Worm (Caenorhabditis elegans) whole organism, L1 larva: ENCODE measurements around the gene C06H2.7.

Experiments used
- C04F5.9 ChIP-seq: sonication (generic microtip); optimal IDR thresholded peaks from 2 replicates; lab custom pipeline; 2016; ENCODE audit warnings: missing genetic modification characterization, missing compliant biosample characterization
- F16B12.6 ChIP-seq: fragments of 150-350 bp; optimal IDR thresholded peaks from 2 replicates; lab custom pipeline; 2014; ENCODE audit warnings: missing biosample characterization, missing genetic modification characterization
- aha-1 ChIP-seq: fragments of 150-350 bp; optimal IDR thresholded peaks from 2 replicates; lab custom pipeline; 2014; ENCODE audit warnings: missing biosample characterization, missing genetic modification characterization
- alr-1 ChIP-seq: fragments of 200-800 bp; sonication (Bioruptor generic); optimal IDR thresholded peaks from 2 replicates; lab custom pipeline; 2018; ENCODE audit warnings: borderline replicate concordance, mild to moderate bottlenecking, missing genetic modification characterization, missing compliant biosample characterization
- ama-1 ChIP-seq: fragments of 150-350 bp; optimal IDR thresholded peaks from 2 replicates; lab custom pipeline; 2014
- blmp-1 ChIP-seq: fragments of 150-350 bp; optimal IDR thresholded peaks from 2 replicates; lab custom pipeline; 2014; ENCODE audit warnings: missing biosample characterization, missing genetic modification characterization
- ceh-63 ChIP-seq: fragments of 200-800 bp; sonication (Bioruptor generic); optimal IDR thresholded peaks from 2 replicates; lab custom pipeline; 2018; ENCODE audit warnings: mild to moderate bottlenecking, missing genetic modification characterization, missing compliant biosample characterization
- ceh-8 ChIP-seq: fragments of 200-800 bp; sonication (Bioruptor generic); optimal IDR thresholded peaks from 2 replicates; lab custom pipeline; 2018; ENCODE audit warnings: mild to moderate bottlenecking, missing genetic modification characterization, moderate library complexity, missing compliant biosample characterization
- ceh-82 ChIP-seq, 3 experiments: fragments of 150-350 bp in 1 of 3; sonication (generic microtip) in 2 of 3; optimal IDR thresholded peaks; 2 replicates each; lab custom pipeline; 2014 to 2017; ENCODE audit warnings: missing biosample characterization in 3 of 3, missing genetic modification characterization in 3 of 3
- ceh-88 ChIP-seq: fragments of 200-800 bp; sonication (Bioruptor generic); IDR thresholded peaks from 2 replicates; pipeline ENCODE4 v1.3.6; 2022; ENCODE audit warnings: missing genetic modification characterization, missing compliant biosample characterization
- ceh-90 ChIP-seq: sonication (generic microtip); optimal IDR thresholded peaks from 2 replicates; lab custom pipeline; 2016; ENCODE audit warnings: missing genetic modification characterization, missing compliant biosample characterization
- ces-1 ChIP-seq: fragments of 150-350 bp; optimal IDR thresholded peaks from 2 replicates; lab custom pipeline; 2014; ENCODE audit warnings: missing biosample characterization, missing genetic modification reagents, missing genetic modification characterization
- dsc-1 ChIP-seq: sonication (generic microtip); optimal IDR thresholded peaks from 2 replicates; lab custom pipeline; 2016; ENCODE audit warnings: mild to moderate bottlenecking, missing genetic modification characterization, missing compliant biosample characterization
- efl-1 ChIP-seq, 4 experiments: fragments of 150-350 bp; optimal IDR thresholded peaks in 3 of 4; peaks in 1 of 4; 1 replicate in 1 of 4; 2 replicates in 3 of 4; lab custom pipeline; 2014; ENCODE audit warnings: missing biosample characterization in 2 of 4, missing genetic modification characterization in 2 of 4, missing genetic modification reagents in 2 of 4
- egl-27 ChIP-seq, 2 experiments: fragments of 150-350 bp in 1 of 2; sonication (generic microtip); optimal IDR thresholded peaks; 3 replicates each; lab custom pipeline; 2017 to 2018; ENCODE audit warnings: missing biosample characterization in 2 of 2, missing genetic modification characterization in 2 of 2, missing genetic modification reagents in 2 of 2
- elt-3 ChIP-seq, 6 experiments: fragments of 150-350 bp in 1 of 6; sonication (generic microtip); optimal IDR thresholded peaks; 2 replicates each; lab custom pipeline; 2017 to 2018; ENCODE audit warnings: missing biosample characterization in 6 of 6, missing genetic modification characterization in 6 of 6, inconsistent platforms in 1 of 6
- ets-5 ChIP-seq: fragments of 200-800 bp; sonication (Bioruptor generic); IDR thresholded peaks from 2 replicates; pipeline ENCODE4 v1.3.6; 2022; ENCODE audit warnings: missing genetic modification characterization, missing compliant biosample characterization
- fkh-4 ChIP-seq: sonication (generic microtip); optimal IDR thresholded peaks from 2 replicates; lab custom pipeline; 2016; ENCODE audit warnings: missing compliant biosample characterization, missing genetic modification characterization, borderline replicate concordance
- fkh-8 ChIP-seq: sonication (generic microtip); optimal IDR thresholded peaks from 2 replicates; lab custom pipeline; 2016; ENCODE audit warnings: mild to moderate bottlenecking, missing genetic modification characterization, missing compliant biosample characterization
- fos-1 ChIP-seq: fragments of 150-350 bp; optimal IDR thresholded peaks from 2 replicates; lab custom pipeline; 2014; ENCODE audit warnings: missing biosample characterization, missing genetic modification characterization
- hlh-17 ChIP-seq: fragments of 200-800 bp; sonication (Bioruptor generic); optimal IDR thresholded peaks from 2 replicates; lab custom pipeline; 2018; ENCODE audit warnings: missing genetic modification characterization, mild to moderate bottlenecking, missing compliant biosample characterization, moderate library complexity, borderline replicate concordance
- hpl-2 ChIP-seq: fragments of 150-350 bp; optimal IDR thresholded peaks from 2 replicates; lab custom pipeline; 2014; ENCODE audit warnings: missing biosample characterization, missing genetic modification reagents, missing genetic modification characterization
- irx-1 ChIP-seq: sonication (generic microtip); optimal IDR thresholded peaks from 2 replicates; lab custom pipeline; 2016; ENCODE audit warnings: missing genetic modification characterization, missing compliant biosample characterization
- isw-1 ChIP-seq: fragments of 200-800 bp; sonication (Bioruptor generic); IDR thresholded peaks from 2 replicates; pipeline ENCODE4 v1.3.6; 2022; ENCODE audit warnings: missing genetic modification characterization, missing compliant biosample characterization
- jun-1 ChIP-seq: fragments of 150-350 bp; optimal IDR thresholded peaks from 2 replicates; lab custom pipeline; 2014; ENCODE audit warnings: missing biosample characterization, missing genetic modification reagents, missing genetic modification characterization
- lin-13 ChIP-seq: fragments of 150-350 bp; optimal IDR thresholded peaks from 2 replicates; lab custom pipeline; 2014; ENCODE audit warnings: missing biosample characterization, missing genetic modification reagents, missing genetic modification characterization
- lin-14 ChIP-seq: fragments of 200-800 bp; sonication (Bioruptor generic); optimal IDR thresholded peaks from 2 replicates; lab custom pipeline; 2018; ENCODE audit warnings: mild to moderate bottlenecking, missing genetic modification characterization, moderate library complexity, missing compliant biosample characterization
- lin-35 ChIP-seq, 2 experiments: fragments of 150-350 bp; optimal IDR thresholded peaks; 2 replicates each; lab custom pipeline; 2014; ENCODE audit warnings: missing biosample characterization in 2 of 2, missing genetic modification characterization in 2 of 2, missing genetic modification reagents in 2 of 2
- lin-39 ChIP-seq: fragments of 150-350 bp; optimal IDR thresholded peaks from 2 replicates; lab custom pipeline; 2014; ENCODE audit warnings: missing biosample characterization, missing genetic modification reagents, missing genetic modification characterization
- lsy-2 ChIP-seq, 2 experiments: fragments of 150-350 bp; optimal IDR thresholded peaks; 2 replicates each; lab custom pipeline; 2014; ENCODE audit warnings: missing biosample characterization in 2 of 2, missing genetic modification characterization in 2 of 2
- mab-9 ChIP-seq: fragments of 200-800 bp; sonication (Bioruptor generic); IDR thresholded peaks from 2 replicates; pipeline ENCODE4 v1.3.6; 2022; ENCODE audit warnings: missing genetic modification reagents, missing genetic modification characterization, missing compliant biosample characterization
- mdl-1 ChIP-seq, 2 experiments: fragments of 150-350 bp; optimal IDR thresholded peaks; 2 replicates each; lab custom pipeline; 2014 to 2017; ENCODE audit warnings: missing biosample characterization in 2 of 2, missing genetic modification characterization in 2 of 2, inconsistent platforms in 1 of 2
- mef-2 ChIP-seq: fragments of 150-350 bp; optimal IDR thresholded peaks from 2 replicates; lab custom pipeline; 2014; ENCODE audit warnings: missing biosample characterization, missing genetic modification characterization
- nhr-12 ChIP-seq: sonication (generic microtip); optimal IDR thresholded peaks from 2 replicates; lab custom pipeline; 2017; ENCODE audit warnings: missing biosample characterization, missing genetic modification characterization
- nhr-19 ChIP-seq: fragments of 200-800 bp; sonication (Bioruptor generic); conservative IDR thresholded peaks from 2 replicates; pipeline ENCODE4 v1.3.6; 2022; ENCODE audit warnings: missing genetic modification characterization, missing compliant biosample characterization
- nhr-237 ChIP-seq: fragments of 150-350 bp; optimal IDR thresholded peaks from 2 replicates; lab custom pipeline; 2014; ENCODE audit warnings: missing biosample characterization, missing genetic modification characterization
- nhr-47 ChIP-seq: sonication (generic microtip); optimal IDR thresholded peaks from 2 replicates; lab custom pipeline; 2016; ENCODE audit warnings: mild to moderate bottlenecking, missing genetic modification characterization, moderate library complexity, missing compliant biosample characterization
- nhr-71 ChIP-seq: sonication (generic microtip); optimal IDR thresholded peaks from 2 replicates; lab custom pipeline; 2016; ENCODE audit warnings: mild to moderate bottlenecking, missing genetic modification characterization, moderate library complexity, missing compliant biosample characterization
- nhr-76 ChIP-seq: sonication (generic microtip); optimal IDR thresholded peaks from 2 replicates; lab custom pipeline; 2017; ENCODE audit warnings: missing biosample characterization, missing genetic modification characterization
- nhr-84 ChIP-seq: sonication (generic microtip); optimal IDR thresholded peaks from 2 replicates; lab custom pipeline; 2017; ENCODE audit warnings: missing biosample characterization, missing genetic modification characterization
- nhr-90 ChIP-seq: sonication (generic microtip); optimal IDR thresholded peaks from 2 replicates; lab custom pipeline; 2016; ENCODE audit warnings: mild to moderate bottlenecking, missing genetic modification characterization, missing compliant biosample characterization; ENCODE audit not compliant: poor library complexity
- pqm-1 ChIP-seq: sonication (generic microtip); optimal IDR thresholded peaks from 3 replicates; lab custom pipeline; 2017; ENCODE audit warnings: missing biosample characterization, missing genetic modification characterization
- snpc-4 ChIP-seq: fragments of 150-350 bp; optimal IDR thresholded peaks from 2 replicates; lab custom pipeline; 2014; ENCODE audit warnings: missing biosample characterization, missing genetic modification characterization
- snu-23 ChIP-seq: sonication (generic microtip); optimal IDR thresholded peaks from 2 replicates; lab custom pipeline; 2016; ENCODE audit warnings: missing genetic modification characterization, missing compliant biosample characterization
- sox-4 ChIP-seq: sonication (generic microtip); optimal IDR thresholded peaks from 2 replicates; lab custom pipeline; 2016; ENCODE audit warnings: missing genetic modification characterization, missing compliant biosample characterization
- sptf-1 ChIP-seq: fragments of 150-350 bp; optimal IDR thresholded peaks from 2 replicates; lab custom pipeline; 2014; ENCODE audit warnings: missing biosample characterization, missing genetic modification characterization
- sup-37 ChIP-seq: fragments of 200-800 bp; sonication (Bioruptor generic); optimal IDR thresholded peaks from 2 replicates; lab custom pipeline; 2018; ENCODE audit warnings: mild to moderate bottlenecking, missing genetic modification characterization, missing compliant biosample characterization
- tlp-1 ChIP-seq: fragments of 150-350 bp; optimal IDR thresholded peaks from 2 replicates; lab custom pipeline; 2014; ENCODE audit warnings: missing biosample characterization, missing genetic modification characterization
- unc-130 ChIP-seq: fragments of 150-350 bp; optimal IDR thresholded peaks from 2 replicates; lab custom pipeline; 2017; ENCODE audit warnings: missing biosample characterization, missing genetic modification characterization, inconsistent platforms
- unc-62 ChIP-seq: fragments of 150-350 bp; optimal IDR thresholded peaks from 2 replicates; lab custom pipeline; 2014; ENCODE audit warnings: missing biosample characterization, missing genetic modification reagents, missing genetic modification characterization
- unc-86 ChIP-seq: sonication (generic microtip); optimal IDR thresholded peaks from 2 replicates; lab custom pipeline; 2016; ENCODE audit warnings: missing genetic modification characterization, missing compliant biosample characterization
- vab-15 ChIP-seq: sonication (generic microtip); optimal IDR thresholded peaks from 2 replicates; lab custom pipeline; 2017; ENCODE audit warnings: missing genotype, mild to moderate bottlenecking, missing genetic modification characterization, missing compliant biosample characterization
- xbp-1 ChIP-seq: sonication (generic microtip); optimal IDR thresholded peaks from 2 replicates; lab custom pipeline; 2016; ENCODE audit warnings: missing genetic modification characterization, missing compliant biosample characterization
- zip-4 ChIP-seq: fragments of 200-800 bp; sonication (Bioruptor generic); optimal IDR thresholded peaks from 2 replicates; lab custom pipeline; 2018; ENCODE audit warnings: mild to moderate bottlenecking, missing genetic modification characterization, moderate library complexity, missing compliant biosample characterization

C06H2.7 gene

ce11 chrV:11121247-11121646 lies 23.3 kb downstream of the C06H2.7 start:
- TF ChIP-seq nhr-76: no peak
- peak in 1 of 3 experiments; percentile 24 for TF ChIP-seq ceh-82 (tag; optimal IDR thresholded peaks at IDR 0.05; lab: Kevin White, UChicago)
- no peak for TF ChIP-seq nhr-12 (tag; lab: Kevin White, UChicago)
- TF ChIP-seq ceh-90 (tag; lab: Kevin White, UChicago): no peak
- TF ChIP-seq pqm-1 (tag; lab: Kevin White, UChicago): no peak
- TF ChIP-seq nhr-90 (tag; lab: Kevin White, UChicago): no peak
- no peak for TF ChIP-seq nhr-84 (tag; lab: Kevin White, UChicago)
- TF ChIP-seq xbp-1: no peak
- TF ChIP-seq unc-130 (tag; lab: Kevin White, UChicago): peak; percentile 48
- TF ChIP-seq ceh-8: no peak
- no peak for TF ChIP-seq dsc-1 (tag; lab: Kevin White, UChicago)
- TF ChIP-seq lin-35 (GFP tag; optimal IDR thresholded peaks at IDR 0.05; lab: Kevin White, UChicago): peak; percentile 32 to 66
- TF ChIP-seq hpl-2: no peak
- no peak for TF ChIP-seq mef-2 (tag; lab: Kevin White, UChicago)
- no peak for TF ChIP-seq irx-1 (tag; lab: Kevin White, UChicago)
- TF ChIP-seq sptf-1 (tag; lab: Kevin White, UChicago): no peak
- no peak for TF ChIP-seq tlp-1 (tag; lab: Kevin White, UChicago)
- no peak for TF ChIP-seq elt-3 (tag; optimal IDR thresholded peaks at IDR 0.05; lab: Kevin White, UChicago)
- TF ChIP-seq lsy-2 (tag; optimal IDR thresholded peaks at IDR 0.05; lab: Kevin White, UChicago): peak; percentile 44 to 65
- TF ChIP-seq nhr-19: peak; percentile 23; the same call in 1 of the 2 replicates
- TF ChIP-seq mdl-1 (tag; optimal IDR thresholded peaks at IDR 0.05; lab: Kevin White, UChicago): peak in 1 of 2 experiments; percentile 84
- no peak for TF ChIP-seq ama-1 (lab: Kevin White, UChicago)
- TF ChIP-seq ces-1: no peak
- no peak for TF ChIP-seq zip-4 (GFP tag; lab: Kevin White, UChicago)
- TF ChIP-seq unc-62: no peak
- TF ChIP-seq efl-1 (optimal IDR thresholded peaks at IDR 0.05; lab: Kevin White, UChicago): peak; percentile 41 to 43
- peak in 1 of 2 experiments; percentile 36 for TF ChIP-seq efl-1 (GFP tag; optimal IDR thresholded peaks at IDR 0.05 in 1 of 2; lab: Kevin White, UChicago)
- TF ChIP-seq hlh-17 (GFP tag; lab: Kevin White, UChicago): no peak
- peak; percentile 31 for TF ChIP-seq fkh-8 (tag; lab: Kevin White, UChicago)
- no peak for TF ChIP-seq sup-37
- TF ChIP-seq egl-27 (tag; optimal IDR thresholded peaks at IDR 0.05; lab: Kevin White, UChicago): no peak
- no peak for TF ChIP-seq aha-1 (tag; lab: Kevin White, UChicago)
- TF ChIP-seq jun-1 (tag; lab: Kevin White, UChicago): no peak
- TF ChIP-seq nhr-47: no peak
- TF ChIP-seq F16B12.6 (tag; lab: Kevin White, UChicago): no peak
- no peak for TF ChIP-seq lin-13
- no peak for TF ChIP-seq mab-9
- no peak for TF ChIP-seq fkh-4 (tag; lab: Kevin White, UChicago)
- no peak for TF ChIP-seq unc-86
- no peak for TF ChIP-seq fos-1
- no peak for TF ChIP-seq C04F5.9
- TF ChIP-seq ceh-63 (GFP tag; lab: Kevin White, UChicago): no peak
- no peak for TF ChIP-seq sox-4 (tag; lab: Kevin White, UChicago)
- TF ChIP-seq lin-14: peak; percentile 83
- no peak for TF ChIP-seq alr-1
- TF ChIP-seq snpc-4: no peak
- TF ChIP-seq ceh-88: no peak
- no peak for TF ChIP-seq nhr-237 (tag; lab: Kevin White, UChicago)
- no peak for TF ChIP-seq vab-15 (tag; lab: Kevin White, UChicago)
- no peak for TF ChIP-seq lin-39 (tag; lab: Kevin White, UChicago)
- TF ChIP-seq snu-23 (GFP tag; lab: Kevin White, UChicago): peak; percentile 74
- no peak for TF ChIP-seq ets-5
- peak; percentile 56 for TF ChIP-seq blmp-1 (tag; lab: Kevin White, UChicago)
- no peak for TF ChIP-seq isw-1 (GFP tag; lab: Robert Waterston, UW)
- TF ChIP-seq nhr-71: peak; percentile 67
